Worm (Caenorhabditis elegans) whole organism, early embryonic: Measurements from ENCODE around the gene ril-2.

Source experiments
- B0310.2 ChIP-seq: sonication (generic microtip); optimal IDR thresholded peaks from 2 replicates; lab custom pipeline; 2016; ENCODE audit warnings: mild to moderate bottlenecking, missing genetic modification characterization, missing compliant biosample characterization
- F13C5.2 ChIP-seq: sonication (generic microtip); optimal IDR thresholded peaks from 2 replicates; lab custom pipeline; 2017; ENCODE audit warnings: mild to moderate bottlenecking, missing genetic modification characterization, inconsistent platforms, missing compliant biosample characterization
- ama-1 ChIP-seq: fragments of 150-350 bp; optimal IDR thresholded peaks from 2 replicates; lab custom pipeline; 2014
- ets-7 ChIP-seq: sonication (generic microtip); optimal IDR thresholded peaks from 2 replicates; lab custom pipeline; 2016; ENCODE audit warnings: missing genotype, missing genetic modification characterization, missing compliant biosample characterization
- flt-1 ChIP-seq: fragments of 200-800 bp; sonication (Bioruptor generic); IDR thresholded peaks from 2 replicates; pipeline ENCODE4 v1.3.6; 2022; ENCODE audit warnings: missing genetic modification characterization, missing compliant biosample characterization
- hmbx-1 ChIP-seq: sonication (generic microtip); optimal IDR thresholded peaks from 2 replicates; lab custom pipeline; 2016; ENCODE audit warnings: mild to moderate bottlenecking, missing genetic modification characterization, missing compliant biosample characterization
- pes-1 ChIP-seq: fragments of 200-800 bp; sonication (Bioruptor generic); IDR thresholded peaks from 2 replicates; pipeline ENCODE4 v1.3.6; 2022; ENCODE audit warnings: missing genetic modification reagents, missing genetic modification characterization, missing compliant biosample characterization
- scrt-1 ChIP-seq: fragments of 200-800 bp; sonication (Bioruptor generic); IDR thresholded peaks from 2 replicates; pipeline ENCODE4 v1.3.6; 2022; ENCODE audit warnings: missing genetic modification characterization, missing compliant biosample characterization
- sea-1 ChIP-seq: fragments of 200-800 bp; sonication (Bioruptor generic); conservative IDR thresholded peaks from 2 replicates; pipeline ENCODE4 v1.3.6; 2022; ENCODE audit warnings: missing genetic modification characterization, missing compliant biosample characterization
- tra-4 ChIP-seq: sonication (generic microtip); optimal IDR thresholded peaks from 2 replicates; lab custom pipeline; 2017; ENCODE audit warnings: missing genetic modification characterization, missing compliant biosample characterization

DNA sequence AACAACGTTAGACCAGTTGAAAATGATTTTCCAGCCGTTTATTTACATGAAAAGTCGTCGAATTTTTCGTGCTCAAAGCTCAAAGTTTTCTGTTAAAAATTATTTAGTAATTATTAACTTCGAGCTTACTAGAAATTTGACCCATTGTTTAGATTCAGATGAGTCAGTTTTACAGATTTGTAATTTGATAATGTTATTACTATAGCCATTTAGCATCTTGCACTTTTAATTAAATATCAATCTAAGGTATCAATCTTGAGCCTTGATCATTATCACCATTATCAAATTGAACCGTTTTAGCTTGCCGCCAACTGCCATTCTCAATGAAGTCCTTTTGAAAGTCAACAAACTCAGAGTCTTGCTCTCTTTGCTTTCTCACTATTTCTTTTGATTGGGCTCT, 10.6 kb upstream of the ril-2 start, which contains the start of gene ZC116.1:
- no peak for TF ChIP-seq tra-4
- no peak for TF ChIP-seq pes-1
- no peak for TF ChIP-seq flt-1 (GFP tag; lab: Robert Waterston, UW)
- TF ChIP-seq B0310.2: no peak
- TF ChIP-seq ets-7 (tag; lab: Kevin White, UChicago): no peak
- no peak for TF ChIP-seq ama-1
- TF ChIP-seq hmbx-1 (tag; lab: Kevin White, UChicago): no peak
- no peak for TF ChIP-seq sea-1
- TF ChIP-seq F13C5.2: no peak
- no peak for TF ChIP-seq scrt-1 (GFP tag; lab: Robert Waterston, UW)
